Fruit fly (Drosophila melanogaster): ENCODE data around the gene RYa-R.

RYa-R gene

dm6 chr3R:26966794-26967323 lies 29.9 kb upstream of the RYa-R start, which contains the start of gene CG5521 (continued):
- TF ChIP-seq cato (GFP tag; optimal IDR thresholded peaks at IDR 0.05; ENCODE audit: borderline replicate concordance) (no peak), CG18011 (GFP tag; optimal IDR thresholded peaks at IDR 0.05) (no peak), CG34224 (GFP tag; IDR thresholded peaks at IDR 0.05; ENCODE audit: partially characterized antibody) (0 out of 3 replicates have a peak, but pooled peaks have one; percentile 48), CG7963 (GFP tag; IDR thresholded peaks at IDR 0.05; ENCODE audit: partially characterized antibody) (0 out of 3 replicates have a peak, but pooled peaks have one; percentile 43), CG8281 (tag; optimal IDR thresholded peaks at IDR 0.05) (no peak), caup (GFP tag; optimal IDR thresholded peaks at IDR 0.05; ENCODE audit: severe bottlenecking) (no peak), CG32772 (GFP tag; IDR thresholded peaks at IDR 0.05) (peak; percentile 50; the same call in 1 of the 2 replicates), cg (GFP tag; optimal IDR thresholded peaks at IDR 0.05) (peak; percentile 79), CG10654 (GFP tag; optimal IDR thresholded peaks at IDR 0.05) (no peak), Dp (GFP tag; optimal IDR thresholded peaks at IDR 0.05) (peak; percentile 10), ara (GFP tag; IDR thresholded peaks at IDR 0.05) (0 out of 2 replicates have a peak, but pooled peaks have one; percentile 24), CG4730 (GFP tag; IDR thresholded peaks at IDR 0.05) (no peak), CG6683 (GFP tag; optimal IDR thresholded peaks at IDR 0.05) (no peak), stwl (tag; optimal IDR thresholded peaks at IDR 0.05) (peak; percentile 14), Doc2 (GFP tag; IDR thresholded peaks at IDR 0.05) (no peak), Sox102F (GFP tag; optimal IDR thresholded peaks at IDR 0.05) (peak; percentile 16), CG8388 (GFP tag; optimal IDR thresholded peaks at IDR 0.05) (no peak), CG13424 (tag; optimal IDR thresholded peaks at IDR 0.05) (no peak), Ets65A (GFP tag) (no peak), Hr78 (GFP tag; optimal IDR thresholded peaks at IDR 0.05) (no peak), MBD-R2 (GFP tag; IDR thresholded peaks at IDR 0.05) (peak; percentile 74), sqz (GFP tag; optimal IDR thresholded peaks at IDR 0.05) (peak; percentile 62), mam (GFP tag; optimal IDR thresholded peaks at IDR 0.05) (no peak), CG6765 (GFP tag; optimal IDR thresholded peaks at IDR 0.05) (peak; percentile 22), Pdp1 (GFP tag; optimal IDR thresholded peaks at IDR 0.05) (no peak), CG7745 (tag; optimal IDR thresholded peaks at IDR 0.05) (no peak), CG12236 (GFP tag; optimal IDR thresholded peaks at IDR 0.05) (no peak), CG8478 (optimal IDR thresholded peaks at IDR 0.05) (no peak), insv (GFP tag; optimal IDR thresholded peaks at IDR 0.05) (no peak), usp (GFP tag; optimal IDR thresholded peaks at IDR 0.05) (no peak), amos (GFP tag; IDR thresholded peaks at IDR 0.05; ENCODE audit: partially characterized antibody) (peak; percentile 78; the same call in 1 of the 2 replicates), Dip2 (GFP tag; IDR thresholded peaks at IDR 0.05) (no peak), unc-4 (GFP tag; IDR thresholded peaks at IDR 0.05; ENCODE audit: partially characterized antibody) (0 out of 2 replicates have a peak, but pooled peaks have one; percentile 23), jing (GFP tag; optimal IDR thresholded peaks at IDR 0.05) (no peak), CG1024 (GFP tag; IDR thresholded peaks at IDR 0.05) (no peak), zfh1 (GFP tag; IDR thresholded peaks at IDR 0.05) (no peak), pfk (GFP tag; optimal IDR thresholded peaks at IDR 0.05) (no peak), Lpt (GFP tag; optimal IDR thresholded peaks at IDR 0.05) (no peak), gsb-n (tag; optimal IDR thresholded peaks at IDR 0.05) (no peak), CG15696 (tag; optimal IDR thresholded peaks at IDR 0.05) (no peak), CG10147 (GFP tag; optimal IDR thresholded peaks at IDR 0.05) (no peak), CTCF (GFP tag; optimal IDR thresholded peaks at IDR 0.05) (no peak), Stat92E (GFP tag; optimal IDR thresholded peaks at IDR 0.05) (peak in 1 of 3 experiments; percentile 49), Trl (optimal IDR thresholded peaks at IDR 0.05) (no peak), Trl (GFP tag; optimal IDR thresholded peaks at IDR 0.05) (no peak), CG3838 (GFP tag; optimal IDR thresholded peaks at IDR 0.05) (no peak), her (GFP tag; optimal IDR thresholded peaks at IDR 0.05) (peak; percentile 5), BEAF-32 (GFP tag; optimal IDR thresholded peaks at IDR 0.05) (peak; percentile 0), Vsx1 (GFP tag; optimal IDR thresholded peaks at IDR 0.05) (no peak), oc (tag; optimal IDR thresholded peaks at IDR 0.05) (no peak)

Data from whole organism, embryonic.